Worm (Caenorhabditis elegans) whole organism, L4 larva: ENCODE results near the gene ZC449.7.

Experiments used
- F37D6.2 ChIP-seq: sonication (generic microtip); optimal IDR thresholded peaks from 2 replicates; lab custom pipeline; 2016; ENCODE audit warnings: mild to moderate bottlenecking, missing genetic modification characterization, missing compliant biosample characterization
- T20F7.1 ChIP-seq: fragments of 200-800 bp; sonication (Bioruptor generic); optimal IDR thresholded peaks from 2 replicates; lab custom pipeline; 2018; ENCODE audit warnings: mild to moderate bottlenecking, missing genetic modification characterization, missing compliant biosample characterization
- ZK337.2 ChIP-seq: fragments of 200-800 bp; sonication (Bioruptor generic); IDR thresholded peaks from 2 replicates; pipeline ENCODE4 v1.3.6; 2022; ENCODE audit warnings: missing genetic modification reagents, missing genetic modification characterization, missing compliant biosample characterization
- aha-1 ChIP-seq: fragments of 150-350 bp; peaks from one replicate; lab custom pipeline; 2014; ENCODE audit warnings: missing biosample characterization, missing genetic modification characterization
- ceh-20 ChIP-seq: fragments of 200-800 bp; sonication (Bioruptor generic); IDR thresholded peaks from 2 replicates; pipeline ENCODE4 v1.3.6; 2022; ENCODE audit warnings: missing genetic modification reagents, missing genetic modification characterization, missing compliant biosample characterization
- ceh-28 ChIP-seq: fragments of 150-350 bp; optimal IDR thresholded peaks from 2 replicates; lab custom pipeline; 2014; ENCODE audit warnings: missing biosample characterization, missing genetic modification reagents, missing genetic modification characterization
- ceh-82 ChIP-seq: sonication (generic microtip); optimal IDR thresholded peaks from 2 replicates; lab custom pipeline; 2017; ENCODE audit warnings: missing biosample characterization, missing genetic modification characterization
- ctbp-1 ChIP-seq: fragments of 200-800 bp; sonication (Bioruptor generic); IDR thresholded peaks from 2 replicates; pipeline ENCODE4 v1.3.6; 2022; ENCODE audit warnings: missing genetic modification reagents, missing genetic modification characterization, missing compliant biosample characterization
- daf-16 ChIP-seq, 3 experiments: sonication (generic microtip); optimal IDR thresholded peaks; 2 replicates each; lab custom pipeline; 2016 to 2017; ENCODE audit warnings: missing genetic modification characterization in 3 of 3, missing genetic modification reagents in 3 of 3, mild to moderate bottlenecking in 2 of 3, missing compliant biosample characterization in 2 of 3, missing biosample characterization in 1 of 3, moderate library complexity in 1 of 3
- dve-1 ChIP-seq: sonication (generic microtip); optimal IDR thresholded peaks from 2 replicates; lab custom pipeline; 2017; ENCODE audit warnings: antibody characterized with exemption, mild to moderate bottlenecking, missing genetic modification characterization, missing compliant biosample characterization; ENCODE audit not compliant: insufficient read depth
- egl-43 ChIP-seq: fragments of 200-800 bp; sonication (Bioruptor generic); IDR thresholded peaks from 2 replicates; pipeline ENCODE4 v1.3.6; 2022; ENCODE audit warnings: missing genetic modification reagents, missing genetic modification characterization, missing compliant biosample characterization
- fkh-10 ChIP-seq: fragments of 150-350 bp; optimal IDR thresholded peaks from 2 replicates; lab custom pipeline; 2014; ENCODE audit warnings: missing biosample characterization, missing genetic modification reagents, missing genetic modification characterization
- hif-1 ChIP-seq, 2 experiments: sonication (generic microtip); optimal IDR thresholded peaks; 2 replicates each; lab custom pipeline; 2016 to 2017; ENCODE audit warnings: missing compliant biosample characterization in 2 of 2, missing genetic modification characterization in 2 of 2, missing genetic modification reagents in 2 of 2, missing genotype in 2 of 2, mild to moderate bottlenecking in 1 of 2
- hlh-11 ChIP-seq: fragments of 200-800 bp; sonication (Bioruptor generic); optimal IDR thresholded peaks from 2 replicates; lab custom pipeline; 2018; ENCODE audit warnings: mild to moderate bottlenecking, missing genetic modification characterization, missing compliant biosample characterization
- hlh-30 ChIP-seq: sonication (generic microtip); optimal IDR thresholded peaks from 2 replicates; lab custom pipeline; 2017; ENCODE audit warnings: antibody characterized with exemption, mild to moderate bottlenecking, missing genetic modification characterization, missing compliant biosample characterization; ENCODE audit not compliant: insufficient read depth
- hmg-1.1 ChIP-seq: fragments of 200-800 bp; sonication (Bioruptor generic); IDR thresholded peaks from 2 replicates; pipeline ENCODE4 v1.3.6; 2022; ENCODE audit warnings: missing genetic modification reagents, missing genetic modification characterization, missing compliant biosample characterization
- lin-1 ChIP-seq: fragments of 200-800 bp; sonication (Bioruptor generic); IDR thresholded peaks from 2 replicates; pipeline ENCODE4 v1.3.6; 2022; ENCODE audit warnings: missing genetic modification reagents, missing genetic modification characterization, missing compliant biosample characterization
- lin-13 ChIP-seq: fragments of 150-350 bp; optimal IDR thresholded peaks from 2 replicates; lab custom pipeline; 2014; ENCODE audit warnings: missing biosample characterization, missing genetic modification reagents, missing genetic modification characterization
- lin-15B ChIP-seq: fragments of 150-350 bp; sonication (generic microtip); optimal IDR thresholded peaks from 3 replicates; lab custom pipeline; 2014; ENCODE audit warnings: missing biosample characterization, missing genetic modification characterization
- lin-29 ChIP-seq: fragments of 200-800 bp; sonication (Bioruptor generic); IDR thresholded peaks from 2 replicates; pipeline ENCODE4 v1.3.6; 2022; ENCODE audit warnings: missing genetic modification reagents, missing genetic modification characterization, missing compliant biosample characterization
- lsy-2 ChIP-seq, 2 experiments: fragments of 150-350 bp in 1 of 2; sonication (generic microtip) in 1 of 2; optimal IDR thresholded peaks; 2 replicates each; lab custom pipeline; 2014 to 2017; ENCODE audit warnings: missing biosample characterization in 2 of 2, missing genetic modification characterization in 2 of 2
- mdl-1 ChIP-seq, 2 experiments: fragments of 150-350 bp in 1 of 2; sonication (generic microtip) in 1 of 2; optimal IDR thresholded peaks; 2 replicates each; lab custom pipeline; 2014 to 2017; ENCODE audit warnings: missing biosample characterization in 2 of 2, missing genetic modification characterization in 2 of 2
- mdt-29 ChIP-seq: fragments of 200-800 bp; sonication (Bioruptor generic); IDR thresholded peaks from 2 replicates; pipeline ENCODE4 v1.3.6; 2022; ENCODE audit warnings: missing genetic modification reagents, missing genetic modification characterization, missing compliant biosample characterization
- mep-1 ChIP-seq: fragments of 150-350 bp; sonication (generic microtip); optimal IDR thresholded peaks from 3 replicates; lab custom pipeline; 2014; ENCODE audit warnings: missing biosample characterization, missing genetic modification characterization
- mxl-3 ChIP-seq: fragments of 200-800 bp; sonication (Bioruptor generic); optimal IDR thresholded peaks from 2 replicates; lab custom pipeline; 2018; ENCODE audit warnings: mild to moderate bottlenecking, missing genetic modification characterization, missing compliant biosample characterization
- nhr-11 ChIP-seq: fragments of 150-350 bp; optimal IDR thresholded peaks from 2 replicates; lab custom pipeline; 2014; ENCODE audit warnings: missing biosample characterization, missing genetic modification characterization
- nhr-237 ChIP-seq: sonication (generic microtip); optimal IDR thresholded peaks from 2 replicates; lab custom pipeline; 2017; ENCODE audit warnings: missing biosample characterization, missing genetic modification characterization
- nhr-28 ChIP-seq: fragments of 150-350 bp; optimal IDR thresholded peaks from 2 replicates; lab custom pipeline; 2014; ENCODE audit warnings: missing biosample characterization, missing genetic modification characterization
- pqm-1 ChIP-seq: sonication (generic microtip); optimal IDR thresholded peaks from 2 replicates; lab custom pipeline; 2017; ENCODE audit warnings: missing biosample characterization, missing genetic modification characterization
- rbr-2 ChIP-seq: sonication (generic microtip); optimal IDR thresholded peaks from 2 replicates; lab custom pipeline; 2016; ENCODE audit warnings: missing genotype, missing genetic modification characterization, missing compliant biosample characterization
- sdz-12 ChIP-seq: fragments of 200-800 bp; sonication (Bioruptor generic); optimal IDR thresholded peaks from 2 replicates; lab custom pipeline; 2018; ENCODE audit warnings: mild to moderate bottlenecking, missing genetic modification characterization, missing compliant biosample characterization
- set-16 ChIP-seq: fragments of 200-800 bp; sonication (Bioruptor generic); IDR thresholded peaks from 2 replicates; pipeline ENCODE4 v1.3.6; 2022; ENCODE audit warnings: missing genetic modification reagents, missing genetic modification characterization, missing compliant biosample characterization
- snpc-1.2 ChIP-seq: fragments of 200-800 bp; sonication (Bioruptor generic); IDR thresholded peaks from 2 replicates; pipeline ENCODE4 v1.3.6; 2022; ENCODE audit warnings: missing genetic modification reagents, missing genetic modification characterization, missing compliant biosample characterization
- snpc-4 ChIP-seq: fragments of 150-350 bp; optimal IDR thresholded peaks from 2 replicates; lab custom pipeline; 2014; ENCODE audit warnings: missing biosample characterization, missing genetic modification characterization
- spr-1 ChIP-seq: sonication (generic microtip); optimal IDR thresholded peaks from 2 replicates; lab custom pipeline; 2016; ENCODE audit warnings: mild to moderate bottlenecking, missing genetic modification characterization, missing compliant biosample characterization
- spr-3 ChIP-seq: fragments of 200-800 bp; sonication (Bioruptor generic); optimal IDR thresholded peaks from 2 replicates; lab custom pipeline; 2018; ENCODE audit warnings: mild to moderate bottlenecking, missing genetic modification characterization, missing compliant biosample characterization
- tag-97 ChIP-seq: fragments of 200-800 bp; sonication (Bioruptor generic); IDR thresholded peaks from 2 replicates; pipeline ENCODE4 v1.3.6; 2022; ENCODE audit warnings: missing genetic modification characterization, missing compliant biosample characterization
- unc-130 ChIP-seq: sonication (generic microtip); optimal IDR thresholded peaks from 2 replicates; lab custom pipeline; 2016; ENCODE audit warnings: missing genetic modification reagents, missing genetic modification characterization, missing compliant biosample characterization
- unc-39 ChIP-seq: sonication (generic microtip); optimal IDR thresholded peaks from 2 replicates; lab custom pipeline; 2017; ENCODE audit warnings: missing biosample characterization, missing genetic modification characterization
- unc-62 ChIP-seq, 3 experiments: fragments of 150-350 bp in 1 of 3; sonication (generic microtip); optimal IDR thresholded peaks in 2 of 3; peaks in 1 of 3; 1 replicate in 1 of 3; 2 replicates in 2 of 3; lab custom pipeline; 2014 to 2017; ENCODE audit warnings: missing biosample characterization in 3 of 3, missing genetic modification characterization in 3 of 3, missing genetic modification reagents in 3 of 3, missing genotype in 1 of 3
- vab-7 ChIP-seq: fragments of 200-800 bp; sonication (Bioruptor generic); IDR thresholded peaks from 2 replicates; pipeline ENCODE4 v1.3.6; 2022; ENCODE audit warnings: missing genetic modification reagents, missing genetic modification characterization, missing compliant biosample characterization

The ZC449.7 gene

DNA sequence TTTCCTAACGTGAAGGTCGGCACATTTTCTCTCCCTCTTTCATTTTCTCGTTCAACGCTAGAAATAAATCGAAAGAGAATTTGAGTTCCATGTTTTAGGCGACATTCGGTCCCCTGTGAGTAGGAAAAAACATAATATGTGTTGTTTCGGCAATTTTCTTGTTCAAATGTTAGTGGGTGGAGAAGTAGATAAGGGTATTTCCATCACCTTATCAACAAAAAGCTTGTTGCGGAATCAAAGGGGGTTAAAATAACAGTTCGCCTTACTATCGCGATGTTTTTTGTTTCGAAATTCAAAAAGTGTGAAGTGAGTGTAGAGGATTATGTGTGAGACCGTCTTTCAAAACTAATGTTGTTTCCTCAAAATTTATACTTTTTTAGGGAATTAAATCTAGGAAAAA is 32.3 kb upstream of the ZC449.7 start:
- TF ChIP-seq dve-1 (tag; lab: Kevin White, UChicago) (peak; percentile 12), sdz-12 (GFP tag; lab: Kevin White, UChicago) (no peak), tag-97 (GFP tag; lab: Robert Waterston, UW) (no peak), nhr-28 (tag; lab: Kevin White, UChicago) (peak; percentile 21), daf-16 (GFP tag; optimal IDR thresholded peaks at IDR 0.05; lab: Kevin White, UChicago) (no peak), daf-16 (tag; optimal IDR thresholded peaks at IDR 0.05; lab: Kevin White, UChicago) (peak; percentile 87), ceh-20 (GFP tag; lab: Robert Waterston, UW) (no peak), hlh-11 (tag; lab: Kevin White, UChicago) (no peak), pqm-1 (tag; lab: Kevin White, UChicago) (peak; percentile 28), unc-62 (GFP tag; optimal IDR thresholded peaks at IDR 0.05 in 1 of 2; lab: Kevin White, UChicago) (peak in 1 of 2 experiments; percentile 35), unc-62 (tag; optimal IDR thresholded peaks at IDR 0.05; lab: Kevin White, UChicago) (no peak), lin-1 (GFP tag; lab: Robert Waterston, UW) (no peak), rbr-2 (no peak), lin-15B (no peak)

- TF ChIP-seq hif-1 (tag; optimal IDR thresholded peaks at IDR 0.05; lab: Kevin White, UChicago) (peak in 1 of 2 experiments; percentile 26), mep-1 (tag; lab: Kevin White, UChicago) (peak; percentile 57), ceh-82 (tag; lab: Kevin White, UChicago) (no peak), spr-1 (no peak), aha-1 (peak; percentile 5), snpc-1.2 (no peak), hlh-30 (tag; lab: Kevin White, UChicago) (no peak), set-16 (GFP tag; lab: Robert Waterston, UW) (peak; percentile 88), unc-62 (GFP tag; optimal IDR thresholded peaks at IDR 0.05 in 1 of 2; lab: Kevin White, UChicago) (peak in 1 of 2 experiments; percentile 55), unc-62 (tag; optimal IDR thresholded peaks at IDR 0.05; lab: Kevin White, UChicago) (no peak), nhr-237 (no peak), daf-16 (GFP tag; optimal IDR thresholded peaks at IDR 0.05; lab: Kevin White, UChicago) (no peak), daf-16 (tag; optimal IDR thresholded peaks at IDR 0.05; lab: Kevin White, UChicago) (no peak), vab-7 (GFP tag; lab: Robert Waterston, UW) (0 out of 2 replicates have a peak, but pooled peaks have one; percentile 4), egl-43 (GFP tag; lab: Robert Waterston, UW) (peak; percentile 74; the same call in 1 of the 2 replicates), ZK337.2 (no peak), lin-29 (no peak), nhr-11 (peak; percentile 50), ceh-28 (tag; lab: Kevin White, UChicago) (peak; percentile 20), ctbp-1 (peak; percentile 86), rbr-2 (peak; percentile 74), unc-130 (GFP tag; lab: Kevin White, UChicago) (no peak), snpc-4 (tag; lab: Kevin White, UChicago) (no peak), mdt-29 (GFP tag; lab: Robert Waterston, UW) (no peak), unc-39 (tag; lab: Kevin White, UChicago) (no peak), mxl-3 (GFP tag; lab: Kevin White, UChicago) (no peak), spr-3 (no peak), F37D6.2 (tag; lab: Kevin White, UChicago) (peak; percentile 26), lin-13 (no peak), hmg-1.1 (GFP tag; lab: Robert Waterston, UW) (peak; percentile 45), T20F7.1 (GFP tag; lab: Kevin White, UChicago) (no peak), lsy-2 (tag; optimal IDR thresholded peaks at IDR 0.05; lab: Kevin White, UChicago) (peak in 1 of 2 experiments; percentile 50), mdl-1 (tag; optimal IDR thresholded peaks at IDR 0.05; lab: Kevin White, UChicago) (peak in 1 of 2 experiments; percentile 27), fkh-10 (peak; percentile 73)
These were observed 31.8 kb upstream of the ZC449.7 start for ce11 chrX:4982009-4982625.
